Worm (Caenorhabditis elegans) whole organism, early embryonic: ENCODE results near the gene cgt-3.

ENCODE experiments used
- B0310.2 ChIP-seq: sonication (generic microtip); optimal IDR thresholded peaks from 2 replicates; lab custom pipeline; 2016; ENCODE audit warnings: mild to moderate bottlenecking, missing genetic modification characterization, missing compliant biosample characterization
- F13C5.2 ChIP-seq: sonication (generic microtip); optimal IDR thresholded peaks from 2 replicates; lab custom pipeline; 2017; ENCODE audit warnings: mild to moderate bottlenecking, missing genetic modification characterization, inconsistent platforms, missing compliant biosample characterization
- aly-1 ChIP-seq: sonication (generic microtip); optimal IDR thresholded peaks from 2 replicates; lab custom pipeline; 2016; ENCODE audit warnings: missing genetic modification characterization, missing compliant biosample characterization
- ama-1 ChIP-seq: fragments of 150-350 bp; optimal IDR thresholded peaks from 2 replicates; lab custom pipeline; 2014
- ceh-13 ChIP-seq: fragments of 200-800 bp; sonication (Bioruptor generic); optimal IDR thresholded peaks from 2 replicates; lab custom pipeline; 2018; ENCODE audit warnings: mild to moderate bottlenecking, missing genetic modification characterization, missing compliant biosample characterization
- ceh-36 ChIP-seq: sonication (generic microtip); optimal IDR thresholded peaks from 2 replicates; lab custom pipeline; 2016; ENCODE audit warnings: missing genetic modification characterization, inconsistent platforms, missing compliant biosample characterization
- ets-7 ChIP-seq: sonication (generic microtip); optimal IDR thresholded peaks from 2 replicates; lab custom pipeline; 2016; ENCODE audit warnings: missing genotype, missing genetic modification characterization, missing compliant biosample characterization
- flt-1 ChIP-seq: fragments of 200-800 bp; sonication (Bioruptor generic); IDR thresholded peaks from 2 replicates; pipeline ENCODE4 v1.3.6; 2022; ENCODE audit warnings: missing genetic modification characterization, missing compliant biosample characterization
- hmbx-1 ChIP-seq: sonication (generic microtip); optimal IDR thresholded peaks from 2 replicates; lab custom pipeline; 2016; ENCODE audit warnings: mild to moderate bottlenecking, missing genetic modification characterization, missing compliant biosample characterization
- hmg-4 ChIP-seq: fragments of 200-800 bp; sonication (Bioruptor generic); optimal IDR thresholded peaks from 2 replicates; lab custom pipeline; 2018; ENCODE audit warnings: mild to moderate bottlenecking, missing genetic modification characterization, missing compliant biosample characterization
- hnd-1 ChIP-seq: sonication (generic microtip); optimal IDR thresholded peaks from 2 replicates; lab custom pipeline; 2016; ENCODE audit warnings: missing genetic modification characterization, missing compliant biosample characterization
- pes-1 ChIP-seq: fragments of 200-800 bp; sonication (Bioruptor generic); IDR thresholded peaks from 2 replicates; pipeline ENCODE4 v1.3.6; 2022; ENCODE audit warnings: missing genetic modification reagents, missing genetic modification characterization, missing compliant biosample characterization
- scrt-1 ChIP-seq: fragments of 200-800 bp; sonication (Bioruptor generic); IDR thresholded peaks from 2 replicates; pipeline ENCODE4 v1.3.6; 2022; ENCODE audit warnings: missing genetic modification characterization, missing compliant biosample characterization
- sea-1 ChIP-seq: fragments of 200-800 bp; sonication (Bioruptor generic); conservative IDR thresholded peaks from 2 replicates; pipeline ENCODE4 v1.3.6; 2022; ENCODE audit warnings: missing genetic modification characterization, missing compliant biosample characterization
- tbx-11 ChIP-seq: fragments of 200-800 bp; sonication (Bioruptor generic); IDR thresholded peaks from 2 replicates; pipeline ENCODE4 v1.3.6; 2022; ENCODE audit warnings: missing genetic modification characterization, missing compliant biosample characterization
- tbx-37 ChIP-seq: fragments of 200-800 bp; sonication (Bioruptor generic); conservative IDR thresholded peaks from 2 replicates; pipeline ENCODE4 v1.3.6; 2022; ENCODE audit warnings: missing genetic modification reagents, missing genetic modification characterization, missing compliant biosample characterization
- tra-4 ChIP-seq: sonication (generic microtip); optimal IDR thresholded peaks from 2 replicates; lab custom pipeline; 2017; ENCODE audit warnings: missing genetic modification characterization, missing compliant biosample characterization

cgt-3 gene

DNA sequence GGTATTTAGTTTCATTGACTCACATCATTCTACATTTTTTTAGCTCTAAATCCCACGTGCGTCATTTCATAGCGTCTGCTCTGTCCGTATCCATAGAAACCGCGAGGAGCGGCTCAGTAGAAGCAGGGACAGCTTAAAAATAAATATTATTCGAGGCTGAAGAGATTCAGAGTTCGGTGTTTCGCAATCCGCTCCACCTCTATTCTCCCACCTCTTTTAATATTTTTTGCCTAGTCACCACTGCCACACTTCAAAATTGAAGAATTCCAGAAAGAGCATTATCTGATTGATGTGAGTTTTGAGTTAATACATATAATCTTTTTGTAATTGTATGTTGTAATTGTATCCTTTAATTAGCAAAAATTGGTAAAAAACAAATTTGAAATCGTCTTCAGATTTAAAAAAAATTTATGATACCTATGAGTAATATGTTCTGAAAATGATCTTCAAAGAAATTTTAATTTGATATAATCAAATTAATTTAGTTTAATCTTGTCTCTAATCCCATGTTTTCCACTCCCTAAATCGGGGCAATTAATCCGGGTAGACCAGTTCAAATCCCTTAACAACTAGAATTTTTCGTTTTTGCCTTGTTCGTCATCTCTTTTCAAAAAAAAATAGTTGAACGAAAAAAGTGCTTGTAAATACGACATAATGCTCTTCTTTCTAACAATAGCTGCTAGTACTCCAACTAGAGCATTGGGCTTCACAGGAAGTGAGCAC is 21.5 kb upstream of the cgt-3 start:
- peak; percentile 64 for TF ChIP-seq ceh-36 (tag; lab: Kevin White, UChicago)
- no peak for TF ChIP-seq ama-1 (lab: Kevin White, UChicago)

DNA sequence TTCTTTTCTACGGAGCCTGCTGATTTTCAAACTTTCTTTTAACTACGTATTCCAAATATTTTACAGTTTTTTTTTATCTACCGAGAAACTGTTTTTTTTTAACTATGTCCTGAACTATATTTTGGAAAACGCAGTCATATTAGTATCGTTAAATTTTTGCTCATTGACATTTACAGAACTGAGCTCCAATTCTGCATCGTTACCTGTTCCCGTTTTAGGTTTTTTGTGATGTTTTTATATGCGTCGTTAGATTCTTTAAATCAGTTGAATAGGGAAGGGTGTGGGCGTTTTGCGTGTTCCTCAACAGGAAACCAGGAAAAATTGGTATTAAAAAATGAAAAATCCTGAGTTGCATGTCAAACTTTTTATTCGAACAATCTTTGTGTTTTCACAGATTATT is 18.3 kb upstream of the cgt-3 start:
- no peak for TF ChIP-seq F13C5.2
- no peak for TF ChIP-seq ceh-13 (GFP tag; lab: Kevin White, UChicago)
- no peak for TF ChIP-seq tra-4 (tag; lab: Kevin White, UChicago)
- no peak for TF ChIP-seq scrt-1
- TF ChIP-seq tbx-11 (GFP tag; lab: Robert Waterston, UW) = no peak
- no peak for TF ChIP-seq sea-1
- no peak for TF ChIP-seq flt-1 (GFP tag; lab: Robert Waterston, UW)
- TF ChIP-seq ceh-36 (tag; lab: Kevin White, UChicago) = no peak
- TF ChIP-seq ama-1 (lab: Kevin White, UChicago) = no peak
- TF ChIP-seq hnd-1 (tag; lab: Kevin White, UChicago) = no peak
- no peak for TF ChIP-seq hmg-4 (GFP tag; lab: Kevin White, UChicago)
- TF ChIP-seq hmbx-1 = no peak
- no peak for TF ChIP-seq ets-7 (tag; lab: Kevin White, UChicago)
- TF ChIP-seq aly-1 (tag; lab: Kevin White, UChicago) = no peak
- TF ChIP-seq B0310.2 (tag; lab: Kevin White, UChicago) = no peak
- TF ChIP-seq tbx-37 (GFP tag; lab: Robert Waterston, UW) = no peak
- no peak for TF ChIP-seq pes-1

DNA sequence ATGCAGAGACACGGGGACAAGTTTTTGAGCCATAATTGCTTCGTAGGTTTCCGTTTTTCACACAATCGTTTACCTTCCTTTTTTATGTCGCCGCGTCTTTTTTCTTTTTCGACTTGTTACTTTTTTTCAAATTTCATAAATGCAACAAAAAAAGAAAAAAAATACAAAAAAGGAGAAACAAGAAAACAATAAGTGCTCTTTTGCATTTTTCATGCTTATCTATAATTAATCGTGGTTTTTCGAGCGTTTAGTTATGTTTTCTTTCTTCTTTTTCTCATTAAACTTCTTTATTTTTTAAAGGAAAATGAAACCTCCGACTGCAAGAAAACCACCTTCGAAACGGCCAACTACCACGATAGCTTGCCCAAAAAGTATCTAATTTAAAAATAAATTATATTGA is 15.3 kb upstream of the cgt-3 start, which contains the start of gene F59G1.4:
Gene F59G1.4 (plus strand): TSS at position 301 of the 400 bp plus-strand sequence.
- TF ChIP-seq B0310.2 (tag; lab: Kevin White, UChicago) = no peak

DNA sequence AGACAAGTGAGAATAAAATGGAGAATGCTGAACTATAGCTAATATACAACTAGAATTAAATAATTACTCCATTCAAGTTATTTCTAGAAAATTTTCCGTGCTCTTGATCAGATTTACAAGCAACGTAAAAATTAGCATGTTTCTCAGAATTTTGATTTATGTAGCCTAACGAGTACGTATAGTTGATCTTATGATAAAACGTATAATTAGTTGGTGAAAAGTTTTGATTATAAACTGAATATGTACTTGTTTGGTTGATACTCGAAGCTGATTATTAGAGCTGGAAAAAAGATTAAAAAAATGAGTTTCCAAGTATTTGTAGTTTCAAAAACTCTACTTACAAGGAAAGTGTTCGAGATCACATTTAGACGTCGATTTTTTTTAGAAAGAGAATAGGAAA is 14.6 kb upstream of the cgt-3 start:
- no peak for TF ChIP-seq flt-1 (GFP tag; lab: Robert Waterston, UW)
- no peak for TF ChIP-seq B0310.2 (tag; lab: Kevin White, UChicago)
- TF ChIP-seq tra-4 (tag; lab: Kevin White, UChicago) = no peak
- TF ChIP-seq ama-1 (lab: Kevin White, UChicago) = no peak
- no peak for TF ChIP-seq ets-7 (tag; lab: Kevin White, UChicago)
- TF ChIP-seq hmbx-1 = no peak
- no peak for TF ChIP-seq tbx-11 (GFP tag; lab: Robert Waterston, UW)
- no peak for TF ChIP-seq aly-1 (tag; lab: Kevin White, UChicago)
- no peak for TF ChIP-seq hnd-1 (tag; lab: Kevin White, UChicago)
- TF ChIP-seq ceh-13 (GFP tag; lab: Kevin White, UChicago) = no peak
- no peak for TF ChIP-seq scrt-1
- no peak for TF ChIP-seq sea-1
- TF ChIP-seq pes-1 = no peak
- TF ChIP-seq hmg-4 (GFP tag; lab: Kevin White, UChicago) = no peak
- no peak for TF ChIP-seq F13C5.2
- no peak for TF ChIP-seq tbx-37 (GFP tag; lab: Robert Waterston, UW)
- TF ChIP-seq ceh-36 (tag; lab: Kevin White, UChicago) = no peak

DNA sequence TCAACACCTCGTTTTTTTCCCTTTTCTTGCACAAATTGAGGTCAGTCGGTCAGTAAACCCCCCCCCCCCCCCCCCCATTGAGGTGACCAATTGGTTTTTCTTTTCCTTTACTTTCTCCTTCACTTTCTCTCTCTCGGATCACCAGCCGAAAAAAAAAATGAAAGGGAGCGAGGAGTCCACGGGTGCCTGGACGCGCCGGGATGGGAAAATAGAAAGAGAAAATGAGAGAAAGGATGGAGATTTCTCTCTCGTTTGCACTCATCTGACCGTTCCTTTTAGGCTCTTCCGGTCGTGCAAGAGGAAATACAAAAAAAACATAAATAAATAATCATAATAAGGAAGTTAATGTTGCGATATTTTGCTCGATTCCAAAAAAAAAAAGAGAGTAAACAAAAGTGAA is 12.0 kb upstream of the cgt-3 start:
- no peak for TF ChIP-seq ceh-13 (GFP tag; lab: Kevin White, UChicago)
- TF ChIP-seq F13C5.2 = no peak
- no peak for TF ChIP-seq B0310.2 (tag; lab: Kevin White, UChicago)
- no peak for TF ChIP-seq hnd-1 (tag; lab: Kevin White, UChicago)
- no peak for TF ChIP-seq aly-1 (tag; lab: Kevin White, UChicago)
- no peak for TF ChIP-seq sea-1
- TF ChIP-seq hmg-4 (GFP tag; lab: Kevin White, UChicago) = no peak
- TF ChIP-seq ceh-36 (tag; lab: Kevin White, UChicago) = no peak
- TF ChIP-seq ama-1 (lab: Kevin White, UChicago) = no peak
- TF ChIP-seq tra-4 (tag; lab: Kevin White, UChicago) = no peak
- no peak for TF ChIP-seq hmbx-1
- no peak for TF ChIP-seq scrt-1
- TF ChIP-seq flt-1 (GFP tag; lab: Robert Waterston, UW) = no peak
- TF ChIP-seq pes-1 = no peak
- no peak for TF ChIP-seq tbx-37 (GFP tag; lab: Robert Waterston, UW)
- TF ChIP-seq ets-7 (tag; lab: Kevin White, UChicago) = no peak
- no peak for TF ChIP-seq tbx-11 (GFP tag; lab: Robert Waterston, UW)

DNA sequence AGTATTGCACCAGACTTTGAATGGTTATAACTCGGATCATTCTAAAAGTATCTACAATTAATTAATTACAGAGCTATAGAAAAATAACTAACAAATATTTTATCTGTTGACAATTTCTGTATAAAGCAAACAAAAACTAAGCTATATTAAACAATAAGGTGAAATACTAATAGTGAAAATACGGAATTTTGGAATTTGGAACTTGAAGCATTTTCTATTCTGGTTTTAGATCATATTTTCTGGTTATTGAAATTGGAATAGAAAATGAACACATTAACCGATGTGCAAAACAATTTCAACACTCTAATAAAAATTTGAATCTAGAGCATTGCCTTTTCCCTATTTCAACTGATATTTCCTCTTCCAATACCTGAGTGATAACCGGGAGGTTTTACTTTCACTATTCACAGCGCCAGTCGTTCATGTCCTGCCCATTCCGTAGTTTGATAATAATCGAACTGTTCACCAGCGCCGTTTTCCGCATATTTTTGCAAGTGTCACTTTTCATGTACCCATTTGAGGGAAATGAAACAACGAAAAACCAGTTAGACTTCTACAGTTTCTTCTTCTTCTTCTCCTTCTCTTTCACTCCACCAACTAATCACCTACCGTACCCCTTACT is 11.1 kb upstream of the cgt-3 start:
- no peak for TF ChIP-seq hnd-1 (tag; lab: Kevin White, UChicago)
- no peak for TF ChIP-seq ets-7 (tag; lab: Kevin White, UChicago)

DNA sequence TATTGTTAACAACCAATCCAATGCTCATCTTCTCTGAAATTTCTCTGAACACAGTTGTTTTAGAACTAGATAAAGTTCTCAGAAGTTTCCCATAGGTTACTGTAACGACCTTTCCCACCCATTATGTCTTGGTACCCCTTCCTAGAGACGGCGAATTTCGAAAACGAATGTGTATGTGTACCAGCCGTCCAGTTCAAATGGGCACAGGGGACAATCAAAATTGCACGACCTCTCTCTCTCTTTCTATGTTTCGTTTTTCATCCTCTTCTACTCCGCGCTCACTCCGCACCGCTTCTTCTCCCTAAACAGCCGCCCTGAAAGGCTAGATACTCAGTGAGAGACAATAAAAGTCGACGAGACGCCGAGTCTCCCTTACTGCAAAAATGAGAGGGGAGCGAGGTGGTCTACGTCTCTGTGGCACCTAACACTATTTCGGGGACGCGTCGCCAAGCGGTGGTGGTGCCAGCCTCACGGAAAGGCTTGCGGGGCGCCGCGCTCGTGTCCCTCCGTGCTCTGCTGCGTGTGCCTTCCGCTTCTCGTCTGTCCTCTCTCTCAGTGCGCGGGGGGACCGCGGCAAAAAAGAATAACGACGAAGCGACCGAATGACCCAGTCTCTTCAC is 9.6 kb upstream of the cgt-3 start:
- TF ChIP-seq hnd-1 (tag; lab: Kevin White, UChicago) (no peak), tbx-37 (GFP tag; lab: Robert Waterston, UW) (no peak), aly-1 (tag; lab: Kevin White, UChicago) (peak; percentile 34), pes-1 (no peak)
